1 fruit fly cellular context compared by ENCODE assay signal in genomic region chr3R:27253136-27253920, dm6.
A peak's percentile ranks its signal among the peaks of the same experiment; 100 is the strongest.
TF ChIP-seq lines count a peak whose summit lies in the region.

Gene pll (minus strand): TSS chr3R:27253182.

TF ChIP-seq in whole organism, embryonic, 481 proteins besides CTCF, POLR2A, EP300 and RAD21 (continued from another document and continues in another):
- TF ChIP-seq Ada2b (GFP tag; IDR thresholded peaks at IDR 0.05; lab: Robert Waterston, UW) (peak; percentile 86), lola (GFP tag; optimal IDR thresholded peaks at IDR 0.05; lab: Kevin White, UChicago) (peak in 1 of 3 experiments; percentile 55), pnt (GFP tag; optimal IDR thresholded peaks at IDR 0.05; lab: Kevin White, UChicago) (peak; percentile 36), CG3163 (GFP tag; optimal IDR thresholded peaks at IDR 0.05; lab: Kevin White, UChicago) (peak; percentile 29), run (tag; optimal IDR thresholded peaks at IDR 0.05; lab: Kevin White, UChicago) (peak; percentile 58), trem (tag; optimal IDR thresholded peaks at IDR 0.05; lab: Kevin White, UChicago) (peak; percentile 93), dati (GFP tag; IDR thresholded peaks at IDR 0.05; lab: Robert Waterston, UW) (peak; percentile 65), CG3726 (GFP tag; IDR thresholded peaks at IDR 0.05; lab: Robert Waterston, UW) (peak; percentile 79; the same call in 2 of the 3 replicates), mld (GFP tag; IDR thresholded peaks at IDR 0.05; lab: Robert Waterston, UW; ENCODE audit: partially characterized antibody) (no peak), CG17568 (GFP tag; optimal IDR thresholded peaks at IDR 0.05; lab: Kevin White, UChicago) (no peak), Fer1 (GFP tag; optimal IDR thresholded peaks at IDR 0.05; lab: Kevin White, UChicago) (peak; percentile 72), pb (GFP tag; optimal IDR thresholded peaks at IDR 0.05; lab: Kevin White, UChicago) (no peak), CG34422 (GFP tag; IDR thresholded peaks at IDR 0.05; lab: Robert Waterston, UW) (peak; percentile 87), Tbp (GFP tag; optimal IDR thresholded peaks at IDR 0.05; lab: Kevin White, UChicago) (peak; percentile 69), chinmo (GFP tag; IDR thresholded peaks at IDR 0.05; lab: Robert Waterston, UW; ENCODE audit: partially characterized antibody) (0 out of 4 replicates have a peak, but pooled peaks have one; percentile 60), Deaf1 (tag; optimal IDR thresholded peaks at IDR 0.05; lab: Kevin White, UChicago) (peak; percentile 58), CG3995 (GFP tag; optimal IDR thresholded peaks at IDR 0.05; lab: Kevin White, UChicago) (peak; percentile 43), cg (GFP tag; optimal IDR thresholded peaks at IDR 0.05; lab: Kevin White, UChicago) (peak; percentile 75), Hr39 (optimal IDR thresholded peaks at IDR 0.05; lab: Kevin White, UChicago) (no peak), vfl (GFP tag; optimal IDR thresholded peaks at IDR 0.05; lab: Kevin White, UChicago) (peak; percentile 67), C15 (GFP tag; IDR thresholded peaks at IDR 0.05; lab: Robert Waterston, UW) (0 out of 3 replicates have a peak, but pooled peaks have one; percentile 47), eyg (GFP tag; optimal IDR thresholded peaks at IDR 0.05; lab: Kevin White, UChicago) (peak; percentile 59), CG10979 (tag; optimal IDR thresholded peaks at IDR 0.05; lab: Kevin White, UChicago) (peak; percentile 71), klu (GFP tag; IDR thresholded peaks at IDR 0.05; lab: Robert Waterston, UW) (peak; percentile 70), CG42726 (GFP tag; IDR thresholded peaks at IDR 0.05; lab: Robert Waterston, UW; ENCODE audit: partially characterized antibody) (peak; percentile 35; the same call in 1 of the 2 replicates), Sry-δ (GFP tag; optimal IDR thresholded peaks at IDR 0.05; lab: Kevin White, UChicago) (peak; percentile 82), CG4424 (GFP tag; optimal IDR thresholded peaks at IDR 0.05; lab: Kevin White, UChicago) (peak; percentile 67), ken (GFP tag; IDR thresholded peaks at IDR 0.05; lab: Robert Waterston, UW) (peak; percentile 86), Dek (tag; optimal IDR thresholded peaks at IDR 0.05; lab: Kevin White, UChicago) (peak; percentile 78), CG7271 (tag; optimal IDR thresholded peaks at IDR 0.05; lab: Kevin White, UChicago) (peak; percentile 17), Dref (GFP tag; IDR thresholded peaks at IDR 0.05; lab: Robert Waterston, UW) (peak; percentile 37; the same call in 1 of the 2 replicates), NC2β (GFP tag; optimal IDR thresholded peaks at IDR 0.05; lab: Kevin White, UChicago) (peak; percentile 53), CG14014 (GFP tag; IDR thresholded peaks at IDR 0.05; lab: Robert Waterston, UW) (peak; percentile 85), CG1024 (GFP tag; IDR thresholded peaks at IDR 0.05; lab: Robert Waterston, UW) (peak; percentile 84), Hr3 (GFP tag; optimal IDR thresholded peaks at IDR 0.05; lab: Kevin White, UChicago) (peak; percentile 86), Chrac-16 (GFP tag; optimal IDR thresholded peaks at IDR 0.05; lab: Kevin White, UChicago) (peak; percentile 86), CG10431 (GFP tag; optimal IDR thresholded peaks at IDR 0.05; lab: Kevin White, UChicago) (no peak), ssp (GFP tag; IDR thresholded peaks at IDR 0.05; lab: Robert Waterston, UW) (peak; percentile 82), CG6689 (GFP tag; IDR thresholded peaks at IDR 0.05; lab: Robert Waterston, UW) (peak; percentile 88), CG11085 (GFP tag; IDR thresholded peaks at IDR 0.05; lab: Robert Waterston, UW) (peak; percentile 77; the same call in 1 of the 2 replicates), CG17328 (GFP tag; IDR thresholded peaks at IDR 0.05; lab: Robert Waterston, UW) (peak; percentile 91), NfI (GFP tag; optimal IDR thresholded peaks at IDR 0.05; lab: Kevin White, UChicago) (peak; percentile 83), tup (GFP tag; optimal IDR thresholded peaks at IDR 0.05; lab: Kevin White, UChicago) (peak; percentile 36), knrl (GFP tag; IDR thresholded peaks at IDR 0.05; lab: Robert Waterston, UW; ENCODE audit: partially characterized antibody) (peak; percentile 56; the same call in 1 of the 3 replicates), ac (GFP tag; optimal IDR thresholded peaks at IDR 0.05; lab: Kevin White, UChicago) (no peak), YL-1 (GFP tag; optimal IDR thresholded peaks at IDR 0.05; lab: Kevin White, UChicago) (peak; percentile 74), Sox100B (GFP tag; optimal IDR thresholded peaks at IDR 0.05; lab: Kevin White, UChicago) (no peak), CG32772 (GFP tag; IDR thresholded peaks at IDR 0.05; lab: Robert Waterston, UW) (peak; percentile 89), CG11504 (tag; optimal IDR thresholded peaks at IDR 0.05; lab: Kevin White, UChicago) (no peak), CG10654 (GFP tag; optimal IDR thresholded peaks at IDR 0.05; lab: Kevin White, UChicago) (peak; percentile 75), hkb (optimal IDR thresholded peaks at IDR 0.05; lab: Kevin White, UChicago) (peak; percentile 82), hkb (GFP tag; IDR thresholded peaks at IDR 0.05; lab: Robert Waterston, UW) (peak; percentile 89), CG11723 (GFP tag; optimal IDR thresholded peaks at IDR 0.05; lab: Kevin White, UChicago) (no peak), sqz (GFP tag; optimal IDR thresholded peaks at IDR 0.05; lab: Kevin White, UChicago) (no peak), Bgb (GFP tag; IDR thresholded peaks at IDR 0.05; lab: Robert Waterston, UW; ENCODE audit: partially characterized antibody) (peak; percentile 66), Max (GFP tag; optimal IDR thresholded peaks at IDR 0.05; lab: Kevin White, UChicago) (peak; percentile 70), CHES-1-like (GFP tag; optimal IDR thresholded peaks at IDR 0.05; lab: Kevin White, UChicago) (peak; percentile 66), CG4360 (GFP tag; IDR thresholded peaks at IDR 0.05; lab: Robert Waterston, UW) (no peak), row (GFP tag; IDR thresholded peaks at IDR 0.05; lab: Robert Waterston, UW) (peak; percentile 89), Vsx1 (GFP tag; optimal IDR thresholded peaks at IDR 0.05; lab: Kevin White, UChicago) (no peak), sisA (GFP tag; IDR thresholded peaks at IDR 0.05; lab: Robert Waterston, UW) (peak; percentile 86), CG2199 (GFP tag; IDR thresholded peaks at IDR 0.05; lab: Robert Waterston, UW) (peak; percentile 66; the same call in 1 of the 3 replicates), yki (optimal IDR thresholded peaks at IDR 0.05; lab: Kevin White, UChicago) (no peak), CG7745 (tag; optimal IDR thresholded peaks at IDR 0.05; lab: Kevin White, UChicago) (no peak), TFAM (GFP tag; optimal IDR thresholded peaks at IDR 0.05; lab: Kevin White, UChicago) (no peak), zen2 (GFP tag; IDR thresholded peaks at IDR 0.05; lab: Robert Waterston, UW; ENCODE audit: partially characterized antibody) (no peak), MBD-R2 (GFP tag; IDR thresholded peaks at IDR 0.05; lab: Robert Waterston, UW) (peak; percentile 89), abd-A (tag; optimal IDR thresholded peaks at IDR 0.05; lab: Kevin White, UChicago) (no peak), nerfin-1 (tag; optimal IDR thresholded peaks at IDR 0.05; lab: Kevin White, UChicago) (peak; percentile 53), disco-r (GFP tag; optimal IDR thresholded peaks at IDR 0.05; lab: Kevin White, UChicago) (no peak), CG4404 (GFP tag; IDR thresholded peaks at IDR 0.05; lab: Robert Waterston, UW) (peak; percentile 81), pum (GFP tag; optimal IDR thresholded peaks at IDR 0.05; lab: Kevin White, UChicago) (peak; percentile 58), CG1832 (GFP tag; optimal IDR thresholded peaks at IDR 0.05; lab: Kevin White, UChicago) (no peak), MTF-1 (GFP tag; optimal IDR thresholded peaks at IDR 0.05; lab: Kevin White, UChicago; ENCODE audit: borderline replicate concordance) (peak; percentile 60), psq (GFP tag; optimal IDR thresholded peaks at IDR 0.05; lab: Kevin White, UChicago) (peak; percentile 37), Atf3 (GFP tag; optimal IDR thresholded peaks at IDR 0.05; lab: Kevin White, UChicago) (peak; percentile 5), ems (GFP tag; optimal IDR thresholded peaks at IDR 0.05; lab: Kevin White, UChicago) (peak; percentile 66), ATbp (GFP tag; optimal IDR thresholded peaks at IDR 0.05; lab: Kevin White, UChicago) (no peak), CrebB (tag; optimal IDR thresholded peaks at IDR 0.05; lab: Kevin White, UChicago) (peak; percentile 40), CG11695 (GFP tag; IDR thresholded peaks at IDR 0.05; lab: Robert Waterston, UW) (peak; percentile 88), Ets65A (GFP tag; lab: Kevin White, UChicago) (peak; percentile 96), CG7928 (GFP tag; optimal IDR thresholded peaks at IDR 0.05; lab: Kevin White, UChicago) (peak; percentile 35), sim (GFP tag; IDR thresholded peaks at IDR 0.05; lab: Robert Waterston, UW) (no peak), CG8944 (GFP tag; optimal IDR thresholded peaks at IDR 0.05; lab: Kevin White, UChicago) (peak; percentile 64), lilli (GFP tag; optimal IDR thresholded peaks at IDR 0.05; lab: Kevin White, UChicago) (peak; percentile 89), slp2 (GFP tag; optimal IDR thresholded peaks at IDR 0.05; lab: Kevin White, UChicago) (peak; percentile 28), nmo (GFP tag; optimal IDR thresholded peaks at IDR 0.05; lab: Kevin White, UChicago) (peak; percentile 89), dan (GFP tag; IDR thresholded peaks at IDR 0.05; lab: Robert Waterston, UW) (0 out of 2 replicates have a peak, but pooled peaks have one; percentile 27), CG10462 (GFP tag; optimal IDR thresholded peaks at IDR 0.05; lab: Kevin White, UChicago) (peak; percentile 41), CG34376 (GFP tag; optimal IDR thresholded peaks at IDR 0.05; lab: Kevin White, UChicago) (peak; percentile 35), CG10267 (tag; optimal IDR thresholded peaks at IDR 0.05; lab: Kevin White, UChicago) (peak; percentile 80), Hr78 (GFP tag; optimal IDR thresholded peaks at IDR 0.05; lab: Kevin White, UChicago) (no peak), Gug (GFP tag; IDR thresholded peaks at IDR 0.05; lab: Robert Waterston, UW) (peak; percentile 88), CG14710 (tag; optimal IDR thresholded peaks at IDR 0.05; lab: Kevin White, UChicago) (peak; percentile 86), Rfx (GFP tag; IDR thresholded peaks at IDR 0.05; lab: Robert Waterston, UW) (peak; percentile 93), gce (GFP tag; IDR thresholded peaks at IDR 0.05; lab: Robert Waterston, UW) (peak; percentile 79; the same call in 2 of the 3 replicates), bab2 (GFP tag; optimal IDR thresholded peaks at IDR 0.05; lab: Kevin White, UChicago) (peak; percentile 81), z (GFP tag; IDR thresholded peaks at IDR 0.05; lab: Robert Waterston, UW) (no peak), dm (GFP tag; optimal IDR thresholded peaks at IDR 0.05; lab: Kevin White, UChicago) (peak; percentile 49), fru (optimal IDR thresholded peaks at IDR 0.05; lab: Kevin White, UChicago) (no peak), Blimp-1 (GFP tag; optimal IDR thresholded peaks at IDR 0.05; lab: Kevin White, UChicago) (peak; percentile 78), hbn (GFP tag; IDR thresholded peaks at IDR 0.05; lab: Robert Waterston, UW; ENCODE audit: partially characterized antibody) (peak; percentile 44; the same call in 1 of the 2 replicates), wdn (GFP tag; IDR thresholded peaks at IDR 0.05; lab: Robert Waterston, UW) (peak; percentile 84), CG1647 (GFP tag; optimal IDR thresholded peaks at IDR 0.05; lab: Kevin White, UChicago) (peak; percentile 32), oc (tag; optimal IDR thresholded peaks at IDR 0.05; lab: Kevin White, UChicago) (peak; percentile 69), CG11247 (GFP tag; IDR thresholded peaks at IDR 0.05; lab: Robert Waterston, UW) (peak; percentile 90), Awh (GFP tag; IDR thresholded peaks at IDR 0.05; lab: Robert Waterston, UW) (peak; percentile 84), CG12236 (GFP tag; optimal IDR thresholded peaks at IDR 0.05; lab: Kevin White, UChicago) (peak; percentile 35), Opbp (GFP tag; IDR thresholded peaks at IDR 0.05; lab: Robert Waterston, UW; ENCODE audit: partially characterized antibody) (peak; percentile 42; the same call in 2 of the 3 replicates), CG3065 (GFP tag; optimal IDR thresholded peaks at IDR 0.05; lab: Kevin White, UChicago) (peak; percentile 48), CG8924 (tag; optimal IDR thresholded peaks at IDR 0.05; lab: Kevin White, UChicago) (peak; percentile 77), sens (GFP tag; lab: Kevin White, UChicago) (peak; percentile 94), Dll (GFP tag; IDR thresholded peaks at IDR 0.05; lab: Robert Waterston, UW; ENCODE audit: partially characterized antibody) (peak; percentile 68; the same call in 3 of the 4 replicates), fd102C (GFP tag; optimal IDR thresholded peaks at IDR 0.05; lab: Kevin White, UChicago) (no peak), CG8478 (optimal IDR thresholded peaks at IDR 0.05; lab: Kevin White, UChicago) (no peak), CG2116 (GFP tag; optimal IDR thresholded peaks at IDR 0.05; lab: Kevin White, UChicago) (peak; percentile 61), Lim3 (GFP tag; IDR thresholded peaks at IDR 0.05; lab: Robert Waterston, UW) (0 out of 2 replicates have a peak, but pooled peaks have one; percentile 7), Neu2 (GFP tag; optimal IDR thresholded peaks at IDR 0.05; lab: Kevin White, UChicago; ENCODE audit: borderline replicate concordance) (no peak), CG11093 (GFP tag; IDR thresholded peaks at IDR 0.05; lab: Robert Waterston, UW) (peak; percentile 75), rib (GFP tag; IDR thresholded peaks at IDR 0.05; lab: Robert Waterston, UW) (peak; percentile 63; the same call in 1 of the 2 replicates), CG5180 (GFP tag; optimal IDR thresholded peaks at IDR 0.05; lab: Kevin White, UChicago) (no peak), inv (GFP tag; IDR thresholded peaks at IDR 0.05; lab: Robert Waterston, UW; ENCODE audit: partially characterized antibody) (peak; percentile 22; the same call in 1 of the 2 replicates), dmrt11E (tag; optimal IDR thresholded peaks at IDR 0.05; lab: Kevin White, UChicago) (peak; percentile 72), Hey (tag; optimal IDR thresholded peaks at IDR 0.05; lab: Kevin White, UChicago) (no peak), CG10321 (GFP tag; IDR thresholded peaks at IDR 0.05; lab: Robert Waterston, UW) (0 out of 2 replicates have a peak, but pooled peaks have one; percentile 45), CG2120 (GFP tag; optimal IDR thresholded peaks at IDR 0.05; lab: Kevin White, UChicago) (peak; percentile 92), kni (GFP tag; optimal IDR thresholded peaks at IDR 0.05; lab: Kevin White, UChicago) (no peak), Taf1 (GFP tag; IDR thresholded peaks at IDR 0.05; lab: Robert Waterston, UW) (peak; percentile 76)
